Worm (Caenorhabditis elegans): ENCODE results near the gene F31E3.12.

The F31E3.12 gene

ce11 chrIII:6969090-6969489 is at the start of gene F31E3.12:
F31E3.12 (plus strand) TSS chrIII:6969390.
- TF ChIP-seq pes-1 (GFP tag; IDR thresholded peaks at IDR 0.05) (no peak), B0310.2 (tag; optimal IDR thresholded peaks at IDR 0.05) (no peak), F13C5.2 (tag; optimal IDR thresholded peaks at IDR 0.05) (no peak), hmg-4 (GFP tag; optimal IDR thresholded peaks at IDR 0.05) (no peak), tbx-37 (GFP tag; conservative IDR thresholded peaks at IDR 0.05) (no peak), flt-1 (GFP tag; IDR thresholded peaks at IDR 0.05) (no peak), ama-1 (optimal IDR thresholded peaks at IDR 0.05) (no peak), ceh-36 (tag; optimal IDR thresholded peaks at IDR 0.05) (no peak), sea-1 (GFP tag; conservative IDR thresholded peaks at IDR 0.05) (no peak), ceh-13 (GFP tag; optimal IDR thresholded peaks at IDR 0.05) (no peak), scrt-1 (GFP tag; IDR thresholded peaks at IDR 0.05) (no peak), tbx-11 (GFP tag; IDR thresholded peaks at IDR 0.05) (no peak), hnd-1 (tag; optimal IDR thresholded peaks at IDR 0.05) (no peak), aly-1 (tag; optimal IDR thresholded peaks at IDR 0.05) (no peak), tra-4 (tag; optimal IDR thresholded peaks at IDR 0.05) (no peak), hmbx-1 (tag; optimal IDR thresholded peaks at IDR 0.05) (no peak), ets-7 (tag; optimal IDR thresholded peaks at IDR 0.05) (no peak)

DNA sequence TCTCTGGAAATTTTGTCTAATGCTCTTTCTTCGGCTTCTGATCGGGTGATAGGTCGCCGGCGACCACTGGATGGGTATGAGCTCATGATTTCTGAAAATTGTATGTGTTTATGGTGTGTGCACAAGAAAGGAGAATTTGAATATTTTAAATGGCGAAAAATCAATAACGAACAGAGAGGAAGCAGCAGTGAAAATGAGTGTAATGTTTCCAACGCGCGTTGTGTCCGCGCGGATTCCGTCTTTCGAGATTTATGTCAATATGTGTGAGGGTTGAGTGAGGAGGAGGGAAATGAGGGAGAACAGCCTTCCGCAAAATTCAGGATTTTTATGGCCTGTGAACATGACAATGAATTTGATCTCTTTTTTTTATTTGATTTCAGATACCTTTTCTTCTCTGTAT is 40.5 kb upstream of the F31E3.12 start, which contains the start of gene flap-1:
TSS of gene flap-1 (minus strand) at position 101 of the 400 bp plus-strand sequence.
- TF ChIP-seq hmg-4 (GFP tag; optimal IDR thresholded peaks at IDR 0.05), result no peak
- TF ChIP-seq tbx-11 (GFP tag; IDR thresholded peaks at IDR 0.05), result no peak
- TF ChIP-seq ama-1 (optimal IDR thresholded peaks at IDR 0.05), result no peak
- TF ChIP-seq ceh-13 (GFP tag; optimal IDR thresholded peaks at IDR 0.05), result no peak
- TF ChIP-seq aly-1 (tag; optimal IDR thresholded peaks at IDR 0.05), result no peak
- no peak for TF ChIP-seq tra-4 (tag; optimal IDR thresholded peaks at IDR 0.05)
- no peak for TF ChIP-seq ceh-36 (tag; optimal IDR thresholded peaks at IDR 0.05)
- no peak for TF ChIP-seq ets-7 (tag; optimal IDR thresholded peaks at IDR 0.05)
- TF ChIP-seq hmbx-1 (tag; optimal IDR thresholded peaks at IDR 0.05), result no peak
- TF ChIP-seq B0310.2 (tag; optimal IDR thresholded peaks at IDR 0.05), result no peak
- no peak for TF ChIP-seq scrt-1 (GFP tag; IDR thresholded peaks at IDR 0.05)
- no peak for TF ChIP-seq F13C5.2 (tag; optimal IDR thresholded peaks at IDR 0.05)
- no peak for TF ChIP-seq tbx-37 (GFP tag; conservative IDR thresholded peaks at IDR 0.05)

- TF ChIP-seq hmbx-1 (tag; optimal IDR thresholded peaks at IDR 0.05) (no peak), tbx-37 (GFP tag; conservative IDR thresholded peaks at IDR 0.05) (no peak), ceh-36 (tag; optimal IDR thresholded peaks at IDR 0.05) (no peak), ceh-13 (GFP tag; optimal IDR thresholded peaks at IDR 0.05) (no peak), B0310.2 (tag; optimal IDR thresholded peaks at IDR 0.05) (no peak), tbx-11 (GFP tag; IDR thresholded peaks at IDR 0.05) (no peak), ets-7 (tag; optimal IDR thresholded peaks at IDR 0.05) (no peak), aly-1 (tag; optimal IDR thresholded peaks at IDR 0.05) (no peak), scrt-1 (GFP tag; IDR thresholded peaks at IDR 0.05) (no peak), F13C5.2 (tag; optimal IDR thresholded peaks at IDR 0.05) (no peak), pes-1 (GFP tag; IDR thresholded peaks at IDR 0.05) (no peak), flt-1 (GFP tag; IDR thresholded peaks at IDR 0.05) (no peak), ama-1 (optimal IDR thresholded peaks at IDR 0.05) (no peak), hmg-4 (GFP tag; optimal IDR thresholded peaks at IDR 0.05) (no peak), tra-4 (tag; optimal IDR thresholded peaks at IDR 0.05) (no peak), hnd-1 (tag; optimal IDR thresholded peaks at IDR 0.05) (no peak), sea-1 (GFP tag; conservative IDR thresholded peaks at IDR 0.05) (no peak)
Observed at ce11 chrIII:6929558-6930167, 39.5 kb upstream of the F31E3.12 start, which contains the start of gene inf-1. inf-1 (plus strand) TSS chrIII:6930134.

DNA sequence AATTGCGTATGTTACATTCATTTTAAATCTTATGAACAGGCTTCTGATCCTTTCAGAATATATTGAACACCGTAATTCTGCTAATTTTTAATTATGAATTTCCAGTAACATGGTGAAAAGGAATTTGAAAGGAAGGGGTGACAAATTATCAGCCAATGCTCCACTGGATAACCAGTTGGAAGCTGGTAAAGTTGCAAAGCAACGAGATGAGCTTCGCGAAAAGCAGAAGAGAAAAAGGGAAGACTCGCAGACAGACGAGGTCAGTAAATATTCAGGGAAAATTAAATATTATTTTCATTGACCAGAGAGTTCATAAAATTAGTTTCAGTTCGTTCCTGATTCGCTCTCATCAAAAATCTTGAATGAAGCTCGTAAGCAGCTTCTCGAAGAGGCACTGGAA is 37.3 kb upstream of the F31E3.12 start, which contains the start of gene byn-1:
TSS of gene byn-1 (plus strand) at position 106 of the 400 bp plus-strand sequence.
- no peak for TF ChIP-seq tbx-11 (GFP tag; IDR thresholded peaks at IDR 0.05)
- peak; percentile 26 for TF ChIP-seq ama-1 (optimal IDR thresholded peaks at IDR 0.05)

DNA sequence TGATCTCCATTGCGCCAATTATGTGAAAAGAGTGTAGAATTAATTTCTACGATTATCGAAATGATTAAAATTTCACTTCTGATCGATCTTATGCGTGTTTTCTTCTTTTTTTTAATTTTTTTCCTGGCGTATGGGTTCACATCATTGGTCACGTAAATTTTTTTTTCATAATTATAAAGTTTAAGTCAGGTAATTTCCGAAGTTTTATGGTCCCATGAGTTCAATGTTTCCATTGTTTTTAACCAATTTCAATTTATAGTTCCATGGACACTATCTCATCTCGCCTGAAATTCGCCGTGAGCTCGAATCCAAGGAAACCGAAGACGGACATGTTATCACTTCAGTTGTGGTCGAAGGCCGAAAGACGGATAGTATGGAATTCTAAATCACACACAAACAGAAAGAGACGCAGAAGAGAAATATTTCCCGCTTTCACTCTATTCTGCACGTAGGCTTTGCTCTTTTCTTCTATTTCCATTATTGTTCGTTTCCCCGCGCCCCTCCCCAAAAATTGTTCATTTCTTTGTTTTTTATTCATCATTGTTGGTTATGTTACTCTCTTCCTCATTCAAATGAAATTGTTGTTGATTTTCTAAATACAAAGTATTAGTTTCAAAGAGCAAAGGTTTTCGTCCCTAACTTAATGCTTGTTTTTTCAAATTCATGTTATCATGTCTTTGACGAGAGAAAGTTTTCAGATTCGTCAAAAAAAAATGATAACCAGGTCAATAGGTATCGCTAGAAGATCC is 33.7 kb upstream of the F31E3.12 start, which contains the start of the genes F57B9.8 and coq-2:
TSS of gene F57B9.8 (minus strand) at position 51 of the 749 bp plus-strand sequence.
TSS of gene coq-2 (plus strand) at position 699 of the 749 bp plus-strand sequence.
- TF ChIP-seq scrt-1 (GFP tag; IDR thresholded peaks at IDR 0.05), result no peak
- TF ChIP-seq B0310.2 (tag; optimal IDR thresholded peaks at IDR 0.05), result no peak

DNA sequence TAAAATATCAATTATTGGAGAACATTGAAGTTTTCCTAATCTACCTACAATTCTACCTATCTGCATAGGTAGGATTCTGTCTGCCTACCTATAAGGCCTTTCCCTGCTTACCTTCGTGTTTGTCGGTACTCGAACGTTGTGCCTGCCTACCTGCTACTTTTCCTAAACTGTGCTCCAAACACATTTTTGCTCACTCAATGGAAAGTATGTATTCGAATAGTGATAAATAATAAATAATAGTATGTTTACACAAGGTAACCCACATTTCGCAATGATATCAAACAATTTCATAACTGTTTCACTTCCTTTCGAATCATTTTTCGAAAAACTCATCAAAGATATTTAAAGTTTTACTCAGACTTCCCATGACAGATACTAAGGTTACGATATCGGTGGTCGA is 29.7 kb upstream of the F31E3.12 start, which contains the start of gene F57B9.3:
TSS of gene F57B9.3 (plus strand) at position 301 of the 400 bp plus-strand sequence.
- no peak for TF ChIP-seq tbx-11 (GFP tag; IDR thresholded peaks at IDR 0.05)
- no peak for TF ChIP-seq scrt-1 (GFP tag; IDR thresholded peaks at IDR 0.05)
- TF ChIP-seq F13C5.2 (tag; optimal IDR thresholded peaks at IDR 0.05), result no peak
- TF ChIP-seq ama-1 (optimal IDR thresholded peaks at IDR 0.05), result no peak
- no peak for TF ChIP-seq sea-1 (GFP tag; conservative IDR thresholded peaks at IDR 0.05)
- no peak for TF ChIP-seq tbx-37 (GFP tag; conservative IDR thresholded peaks at IDR 0.05)
- no peak for TF ChIP-seq ceh-36 (tag; optimal IDR thresholded peaks at IDR 0.05)
- TF ChIP-seq pes-1 (GFP tag; IDR thresholded peaks at IDR 0.05), result no peak
- no peak for TF ChIP-seq ets-7 (tag; optimal IDR thresholded peaks at IDR 0.05)
- no peak for TF ChIP-seq hmbx-1 (tag; optimal IDR thresholded peaks at IDR 0.05)
- no peak for TF ChIP-seq ceh-13 (GFP tag; optimal IDR thresholded peaks at IDR 0.05)
- no peak for TF ChIP-seq tra-4 (tag; optimal IDR thresholded peaks at IDR 0.05)
- no peak for TF ChIP-seq aly-1 (tag; optimal IDR thresholded peaks at IDR 0.05)
- no peak for TF ChIP-seq hmg-4 (GFP tag; optimal IDR thresholded peaks at IDR 0.05)
- no peak for TF ChIP-seq B0310.2 (tag; optimal IDR thresholded peaks at IDR 0.05)
- no peak for TF ChIP-seq flt-1 (GFP tag; IDR thresholded peaks at IDR 0.05)
- TF ChIP-seq hnd-1 (tag; optimal IDR thresholded peaks at IDR 0.05), result no peak

- TF ChIP-seq tbx-37 (GFP tag; conservative IDR thresholded peaks at IDR 0.05) (no peak), ama-1 (optimal IDR thresholded peaks at IDR 0.05) (no peak)
Observed at ce11 chrIII:6945319-6945718, 23.9 kb upstream of the F31E3.12 start.

Measured in whole organism, early embryonic.